Worm (Caenorhabditis elegans) whole organism, late embryonic: ENCODE results near the gene Y9C2UA.1.

ENCODE experiments used
- C08G9.2 ChIP-seq: sonication (generic microtip); optimal IDR thresholded peaks from 2 replicates; lab custom pipeline; 2016; ENCODE audit warnings: mild to moderate bottlenecking, missing genetic modification characterization, moderate library complexity, missing compliant biosample characterization
- C38D4.7 ChIP-seq: fragments of 200-800 bp; sonication (Bioruptor generic); optimal IDR thresholded peaks from 2 replicates; lab custom pipeline; 2018; ENCODE audit warnings: mild to moderate bottlenecking, missing genetic modification characterization, moderate library complexity, missing compliant biosample characterization
- F13H6.1 ChIP-seq: sonication (generic microtip); optimal IDR thresholded peaks from 2 replicates; lab custom pipeline; 2016; ENCODE audit warnings: missing genetic modification characterization, missing compliant biosample characterization
- K02D7.2 ChIP-seq: sonication (generic microtip); optimal IDR thresholded peaks from 2 replicates; lab custom pipeline; 2017; ENCODE audit warnings: mild to moderate bottlenecking, missing genetic modification characterization, missing compliant biosample characterization
- K09A11.1 ChIP-seq: sonication (generic microtip); optimal IDR thresholded peaks from 2 replicates; lab custom pipeline; 2017; ENCODE audit warnings: antibody characterized with exemption, mild to moderate bottlenecking, missing genetic modification characterization, missing compliant biosample characterization; ENCODE audit not compliant: insufficient read depth
- T23F11.4 ChIP-seq: fragments of 200-800 bp; sonication (Bioruptor generic); optimal IDR thresholded peaks from 2 replicates; lab custom pipeline; 2018; ENCODE audit warnings: mild to moderate bottlenecking, missing genetic modification characterization, missing compliant biosample characterization
- Y22D7AL.16 ChIP-seq: sonication (generic microtip); optimal IDR thresholded peaks from 2 replicates; lab custom pipeline; 2016; ENCODE audit warnings: missing genetic modification characterization, missing compliant biosample characterization
- ceh-14 ChIP-seq: sonication (generic microtip); optimal IDR thresholded peaks from 2 replicates; lab custom pipeline; 2016; ENCODE audit warnings: missing genotype, missing genetic modification characterization, missing compliant biosample characterization
- ceh-19 ChIP-seq: fragments of 200-800 bp; sonication (Bioruptor generic); optimal IDR thresholded peaks from 2 replicates; lab custom pipeline; 2018; ENCODE audit warnings: mild to moderate bottlenecking, missing genetic modification characterization, missing compliant biosample characterization
- ceh-2 ChIP-seq: sonication (generic microtip); optimal IDR thresholded peaks from 2 replicates; lab custom pipeline; 2016; ENCODE audit warnings: missing genotype, missing genetic modification characterization, missing compliant biosample characterization
- ceh-22 ChIP-seq: sonication (generic microtip); optimal IDR thresholded peaks from 2 replicates; lab custom pipeline; 2017; ENCODE audit warnings: missing biosample characterization, missing genetic modification characterization
- ceh-24 ChIP-seq: sonication (generic microtip); optimal IDR thresholded peaks from 2 replicates; lab custom pipeline; 2016; ENCODE audit warnings: mild to moderate bottlenecking, missing genetic modification characterization, missing compliant biosample characterization
- ceh-34 ChIP-seq: sonication (generic microtip); optimal IDR thresholded peaks from 2 replicates; lab custom pipeline; 2016; ENCODE audit warnings: mild to moderate bottlenecking, missing genetic modification characterization, missing compliant biosample characterization
- ceh-45 ChIP-seq: fragments of 200-800 bp; sonication (Bioruptor generic); IDR thresholded peaks from 2 replicates; pipeline ENCODE4 v1.3.6; 2022; ENCODE audit warnings: missing genetic modification reagents, missing genetic modification characterization, missing compliant biosample characterization
- ceh-48 ChIP-seq: sonication (generic microtip); optimal IDR thresholded peaks from 2 replicates; lab custom pipeline; 2016; ENCODE audit warnings: missing genetic modification characterization, inconsistent platforms, missing compliant biosample characterization
- ceh-6 ChIP-seq: fragments of 200-800 bp; sonication (Bioruptor generic); optimal IDR thresholded peaks from 2 replicates; lab custom pipeline; 2018; ENCODE audit warnings: mild to moderate bottlenecking, missing genetic modification characterization, missing compliant biosample characterization
- elt-2 ChIP-seq: sonication (generic microtip); optimal IDR thresholded peaks from 2 replicates; lab custom pipeline; 2016; ENCODE audit warnings: missing genetic modification reagents, missing genetic modification characterization, missing compliant biosample characterization
- fax-1 ChIP-seq: sonication (generic microtip); optimal IDR thresholded peaks from 2 replicates; lab custom pipeline; 2016; ENCODE audit warnings: missing genotype, missing genetic modification characterization, missing compliant biosample characterization
- gmeb-2 ChIP-seq: sonication (generic microtip); optimal IDR thresholded peaks from 2 replicates; lab custom pipeline; 2016; ENCODE audit warnings: missing genetic modification characterization, inconsistent platforms, missing compliant biosample characterization
- hlh-30 ChIP-seq: sonication (generic microtip); optimal IDR thresholded peaks from 2 replicates; lab custom pipeline; 2017; ENCODE audit warnings: antibody characterized with exemption, missing genetic modification characterization, missing compliant biosample characterization; ENCODE audit not compliant: insufficient read depth
- hlh-8 ChIP-seq: sonication (generic microtip); optimal IDR thresholded peaks from 2 replicates; lab custom pipeline; 2016; ENCODE audit warnings: missing genotype, missing genetic modification characterization, missing compliant biosample characterization
- lim-6 ChIP-seq: sonication (generic microtip); optimal IDR thresholded peaks from 2 replicates; lab custom pipeline; 2016; ENCODE audit warnings: missing genetic modification characterization, missing compliant biosample characterization
- nhr-11 ChIP-seq: fragments of 150-350 bp; optimal IDR thresholded peaks from 2 replicates; lab custom pipeline; 2014; ENCODE audit warnings: missing biosample characterization, missing genetic modification characterization
- nhr-232 ChIP-seq: sonication (generic microtip); optimal IDR thresholded peaks from 2 replicates; lab custom pipeline; 2016; ENCODE audit warnings: missing genetic modification characterization, missing compliant biosample characterization
- pag-3 ChIP-seq: sonication (generic microtip); optimal IDR thresholded peaks from 2 replicates; lab custom pipeline; 2016; ENCODE audit warnings: missing compliant biosample characterization, missing genetic modification characterization, borderline replicate concordance
- pat-9 ChIP-seq: fragments of 200-800 bp; sonication (Bioruptor generic); optimal IDR thresholded peaks from 2 replicates; lab custom pipeline; 2018; ENCODE audit warnings: mild to moderate bottlenecking, missing genetic modification characterization, moderate library complexity, missing compliant biosample characterization
- pax-1 ChIP-seq: fragments of 150-350 bp; optimal IDR thresholded peaks from 2 replicates; lab custom pipeline; 2014; ENCODE audit warnings: missing biosample characterization, missing genetic modification characterization
- pha-2 ChIP-seq: sonication (generic microtip); optimal IDR thresholded peaks from 2 replicates; lab custom pipeline; 2017; ENCODE audit warnings: mild to moderate bottlenecking, missing genetic modification characterization, missing compliant biosample characterization
- pha-4 ChIP-seq: fragments of 150-350 bp; optimal IDR thresholded peaks from 2 replicates; lab custom pipeline; 2018; ENCODE audit warnings: missing biosample characterization, missing genetic modification reagents, missing genetic modification characterization
- pqm-1 ChIP-seq: sonication (generic microtip); optimal IDR thresholded peaks from 2 replicates; lab custom pipeline; 2016; ENCODE audit warnings: missing genetic modification characterization, missing compliant biosample characterization
- sox-2 ChIP-seq: fragments of 200-800 bp; sonication (Bioruptor generic); IDR thresholded peaks from 2 replicates; pipeline ENCODE4 v1.3.6; 2022; ENCODE audit warnings: missing genetic modification reagents, missing genetic modification characterization, missing compliant biosample characterization
- sox-4 ChIP-seq: sonication (generic microtip); optimal IDR thresholded peaks from 2 replicates; lab custom pipeline; 2017; ENCODE audit warnings: mild to moderate bottlenecking, missing genetic modification characterization, inconsistent platforms, missing compliant biosample characterization
- tbx-2 ChIP-seq: sonication (generic microtip); optimal IDR thresholded peaks from 2 replicates; lab custom pipeline; 2016; ENCODE audit warnings: missing genetic modification characterization, missing compliant biosample characterization
- tbx-7 ChIP-seq: sonication (generic microtip); optimal IDR thresholded peaks from 2 replicates; lab custom pipeline; 2016; ENCODE audit warnings: missing genotype, missing genetic modification characterization, missing compliant biosample characterization
- unc-42 ChIP-seq: sonication (generic microtip); optimal IDR thresholded peaks from 2 replicates; lab custom pipeline; 2016; ENCODE audit warnings: missing genotype, missing genetic modification characterization, missing compliant biosample characterization
- unc-55 ChIP-seq: sonication (generic microtip); optimal IDR thresholded peaks from 2 replicates; lab custom pipeline; 2017; ENCODE audit warnings: missing biosample characterization, missing genetic modification reagents, missing genetic modification characterization

The Y9C2UA.1 gene

ce11 chrII:9116404-9116803, 23.0 kb upstream of the Y9C2UA.1 start:
- TF ChIP-seq pqm-1 (tag; lab: Kevin White, UChicago) (no peak), gmeb-2 (tag; lab: Kevin White, UChicago) (no peak), ceh-6 (GFP tag; lab: Kevin White, UChicago) (no peak), unc-55 (GFP tag; lab: Kevin White, UChicago) (no peak), tbx-2 (tag; lab: Kevin White, UChicago) (no peak), C38D4.7 (GFP tag; lab: Kevin White, UChicago) (no peak), sox-4 (tag; lab: Kevin White, UChicago) (no peak), tbx-7 (tag; lab: Kevin White, UChicago) (no peak), Y22D7AL.16 (tag; lab: Kevin White, UChicago) (no peak), ceh-34 (no peak)

- no peak for TF ChIP-seq pha-4 (tag; lab: Kevin White, UChicago)
- TF ChIP-seq unc-42 (tag; lab: Kevin White, UChicago) = no peak
- no peak for TF ChIP-seq fax-1 (tag; lab: Kevin White, UChicago)
Measured at ce11 chrII:9117789-9118242, 21.6 kb upstream of the Y9C2UA.1 start.

ce11 chrII:9120329-9120728, 19.1 kb upstream of the Y9C2UA.1 start:
- no peak for TF ChIP-seq nhr-11
- TF ChIP-seq hlh-30 = no peak
- no peak for TF ChIP-seq hlh-8 (tag; lab: Kevin White, UChicago)
- TF ChIP-seq ceh-2 (tag; lab: Kevin White, UChicago) = no peak

ce11 chrII:9120813-9121554, 18.5 kb upstream of the Y9C2UA.1 start:
- TF ChIP-seq C08G9.2 (no peak), ceh-22 (tag; lab: Kevin White, UChicago) (no peak), hlh-30 (no peak)
- TF ChIP-seq, all 69 proteins: peak for 0

ce11 chrII:9124353-9124752, 15.1 kb upstream of the Y9C2UA.1 start:
- TF ChIP-seq sox-4 (tag; lab: Kevin White, UChicago) = no peak
- TF ChIP-seq pat-9 (tag; lab: Kevin White, UChicago) = no peak
- TF ChIP-seq unc-55 (GFP tag; lab: Kevin White, UChicago) = no peak
- TF ChIP-seq ceh-34 = no peak
- TF ChIP-seq K09A11.1 (tag; lab: Kevin White, UChicago) = no peak
- no peak for TF ChIP-seq elt-2
- no peak for TF ChIP-seq F13H6.1 (tag; lab: Kevin White, UChicago)
- TF ChIP-seq C08G9.2 = no peak
- no peak for TF ChIP-seq ceh-24 (tag; lab: Kevin White, UChicago)

ce11 chrII:9125007-9125406, 14.4 kb upstream of the Y9C2UA.1 start:
- TF ChIP-seq ceh-14 (tag; lab: Kevin White, UChicago) (no peak), nhr-232 (tag; lab: Kevin White, UChicago) (no peak), nhr-11 (no peak), lim-6 (tag; lab: Kevin White, UChicago) (no peak), K02D7.2 (tag; lab: Kevin White, UChicago) (no peak), ceh-48 (tag; lab: Kevin White, UChicago) (no peak), fax-1 (tag; lab: Kevin White, UChicago) (no peak), pha-4 (tag; lab: Kevin White, UChicago) (no peak), T23F11.4 (GFP tag; lab: Kevin White, UChicago) (no peak), ceh-45 (no peak), ceh-6 (GFP tag; lab: Kevin White, UChicago) (no peak), pax-1 (tag; lab: Kevin White, UChicago) (no peak), pag-3 (no peak), ceh-34 (no peak), sox-2 (no peak), hlh-8 (tag; lab: Kevin White, UChicago) (no peak), F13H6.1 (tag; lab: Kevin White, UChicago) (no peak), C38D4.7 (GFP tag; lab: Kevin White, UChicago) (no peak), ceh-19 (GFP tag; lab: Kevin White, UChicago) (no peak), pha-2 (tag; lab: Kevin White, UChicago) (no peak)
